Worm (Caenorhabditis elegans) whole organism, L4 larva: Measurements from ENCODE around the gene sdc-3.

ENCODE experiments used
- F37D6.2 ChIP-seq: sonication (generic microtip); optimal IDR thresholded peaks from 2 replicates; lab custom pipeline; 2016; ENCODE audit warnings: mild to moderate bottlenecking, missing genetic modification characterization, missing compliant biosample characterization
- F49E8.2 ChIP-seq: sonication (generic microtip); optimal IDR thresholded peaks from 2 replicates; lab custom pipeline; 2016; ENCODE audit warnings: missing compliant biosample characterization, mild to moderate bottlenecking, missing genetic modification characterization, borderline replicate concordance
- T20F7.1 ChIP-seq: fragments of 200-800 bp; sonication (Bioruptor generic); optimal IDR thresholded peaks from 2 replicates; lab custom pipeline; 2018; ENCODE audit warnings: mild to moderate bottlenecking, missing genetic modification characterization, missing compliant biosample characterization
- Y48G9A.11 ChIP-seq: fragments of 200-800 bp; sonication (Bioruptor generic); IDR thresholded peaks from 2 replicates; pipeline ENCODE4 v1.3.6; 2022; ENCODE audit warnings: missing genetic modification reagents, missing genetic modification characterization, missing compliant biosample characterization
- Y5F2A.4 ChIP-seq: fragments of 200-800 bp; sonication (Bioruptor generic); optimal IDR thresholded peaks from 2 replicates; lab custom pipeline; 2018; ENCODE audit warnings: mild to moderate bottlenecking, missing genetic modification characterization, missing compliant biosample characterization
- ZK546.5 ChIP-seq, 2 experiments: sonication (generic microtip); optimal IDR thresholded peaks; 2 replicates each; lab custom pipeline; 2017; ENCODE audit warnings: missing biosample characterization in 2 of 2, missing genetic modification characterization in 2 of 2
- aha-1 ChIP-seq: fragments of 150-350 bp; peaks from one replicate; lab custom pipeline; 2014; ENCODE audit warnings: missing biosample characterization, missing genetic modification characterization
- ama-1 ChIP-seq: fragments of 150-350 bp; optimal IDR thresholded peaks from 2 replicates; lab custom pipeline; 2014; ENCODE audit warnings: inconsistent platforms, mixed read lengths
- ceh-28 ChIP-seq: fragments of 150-350 bp; optimal IDR thresholded peaks from 2 replicates; lab custom pipeline; 2014; ENCODE audit warnings: missing biosample characterization, missing genetic modification reagents, missing genetic modification characterization
- ceh-82 ChIP-seq: sonication (generic microtip); optimal IDR thresholded peaks from 2 replicates; lab custom pipeline; 2017; ENCODE audit warnings: missing biosample characterization, missing genetic modification characterization
- daf-16 ChIP-seq, 3 experiments: sonication (generic microtip); optimal IDR thresholded peaks; 2 replicates each; lab custom pipeline; 2016 to 2017; ENCODE audit warnings: missing genetic modification characterization in 3 of 3, missing genetic modification reagents in 3 of 3, mild to moderate bottlenecking in 2 of 3, missing compliant biosample characterization in 2 of 3, missing biosample characterization in 1 of 3, moderate library complexity in 1 of 3
- daf-8 ChIP-seq: fragments of 200-800 bp; sonication (Bioruptor generic); IDR thresholded peaks from 2 replicates; pipeline ENCODE4 v1.3.6; 2022; ENCODE audit warnings: missing genetic modification characterization, missing compliant biosample characterization
- dmd-6 ChIP-seq: fragments of 200-800 bp; sonication (Bioruptor generic); IDR thresholded peaks from 2 replicates; pipeline ENCODE4 v1.3.6; 2022; ENCODE audit warnings: missing genetic modification reagents, missing genetic modification characterization, missing compliant biosample characterization
- dmd-8 ChIP-seq: fragments of 200-800 bp; sonication (Bioruptor generic); IDR thresholded peaks from 2 replicates; pipeline ENCODE4 v1.3.6; 2022; ENCODE audit warnings: missing genetic modification characterization, missing compliant biosample characterization
- dve-1 ChIP-seq: sonication (generic microtip); optimal IDR thresholded peaks from 2 replicates; lab custom pipeline; 2017; ENCODE audit warnings: antibody characterized with exemption, mild to moderate bottlenecking, missing genetic modification characterization, missing compliant biosample characterization; ENCODE audit not compliant: insufficient read depth
- fkh-10 ChIP-seq: fragments of 150-350 bp; optimal IDR thresholded peaks from 2 replicates; lab custom pipeline; 2014; ENCODE audit warnings: missing biosample characterization, missing genetic modification reagents, missing genetic modification characterization
- fos-1 ChIP-seq: fragments of 150-350 bp; optimal IDR thresholded peaks from 2 replicates; lab custom pipeline; 2014; ENCODE audit warnings: missing biosample characterization, missing genetic modification characterization
- hlh-11 ChIP-seq: fragments of 200-800 bp; sonication (Bioruptor generic); optimal IDR thresholded peaks from 2 replicates; lab custom pipeline; 2018; ENCODE audit warnings: mild to moderate bottlenecking, missing genetic modification characterization, missing compliant biosample characterization
- lin-13 ChIP-seq: fragments of 150-350 bp; optimal IDR thresholded peaks from 2 replicates; lab custom pipeline; 2014; ENCODE audit warnings: missing biosample characterization, missing genetic modification reagents, missing genetic modification characterization
- lin-29 ChIP-seq: fragments of 200-800 bp; sonication (Bioruptor generic); IDR thresholded peaks from 2 replicates; pipeline ENCODE4 v1.3.6; 2022; ENCODE audit warnings: missing genetic modification reagents, missing genetic modification characterization, missing compliant biosample characterization
- lin-38 ChIP-seq: fragments of 200-800 bp; sonication (Bioruptor generic); IDR thresholded peaks from 2 replicates; pipeline ENCODE4 v1.3.6; 2022; ENCODE audit warnings: missing genetic modification reagents, missing genetic modification characterization, missing compliant biosample characterization
- lin-39 ChIP-seq: fragments of 150-350 bp; optimal IDR thresholded peaks from 2 replicates; lab custom pipeline; 2014; ENCODE audit warnings: missing biosample characterization, missing genetic modification reagents, missing genetic modification characterization
- mdl-1 ChIP-seq, 2 experiments: fragments of 150-350 bp in 1 of 2; sonication (generic microtip) in 1 of 2; optimal IDR thresholded peaks; 2 replicates each; lab custom pipeline; 2014 to 2017; ENCODE audit warnings: missing biosample characterization in 2 of 2, missing genetic modification characterization in 2 of 2
- mes-2 ChIP-seq: sonication (generic microtip); optimal IDR thresholded peaks from 2 replicates; lab custom pipeline; 2016; ENCODE audit warnings: missing genotype, mild to moderate bottlenecking, missing genetic modification characterization, missing compliant biosample characterization; ENCODE audit not compliant: poor library complexity, severe bottlenecking
- mxl-3 ChIP-seq: fragments of 200-800 bp; sonication (Bioruptor generic); optimal IDR thresholded peaks from 2 replicates; lab custom pipeline; 2018; ENCODE audit warnings: mild to moderate bottlenecking, missing genetic modification characterization, missing compliant biosample characterization
- nhr-10 ChIP-seq: fragments of 150-350 bp; optimal IDR thresholded peaks from 2 replicates; lab custom pipeline; 2014; ENCODE audit warnings: missing biosample characterization, missing genetic modification characterization
- nhr-102 ChIP-seq: sonication (generic microtip); optimal IDR thresholded peaks from 2 replicates; lab custom pipeline; 2016; ENCODE audit warnings: mild to moderate bottlenecking, missing genetic modification characterization, moderate library complexity, missing compliant biosample characterization
- nhr-11 ChIP-seq: fragments of 150-350 bp; optimal IDR thresholded peaks from 2 replicates; lab custom pipeline; 2014; ENCODE audit warnings: missing biosample characterization, missing genetic modification characterization
- nhr-28 ChIP-seq: fragments of 150-350 bp; optimal IDR thresholded peaks from 2 replicates; lab custom pipeline; 2014; ENCODE audit warnings: missing biosample characterization, missing genetic modification characterization
- nhr-76 ChIP-seq: fragments of 150-350 bp; optimal IDR thresholded peaks from 2 replicates; lab custom pipeline; 2014; ENCODE audit warnings: missing biosample characterization, missing genetic modification characterization
- pha-4 ChIP-seq, 2 experiments: fragments of 150-350 bp in 1 of 2; fragments of 200-800 bp in 1 of 2; sonication (Bioruptor generic) in 1 of 2; IDR thresholded peaks in 1 of 2; optimal IDR thresholded peaks in 1 of 2; 2 replicates each; pipeline versions ENCODE4 v1.3.6 to Lab custom; 2014 to 2022; ENCODE audit warnings: missing genetic modification characterization in 2 of 2, missing genetic modification reagents in 2 of 2, missing biosample characterization in 1 of 2, missing compliant biosample characterization in 1 of 2
- set-16 ChIP-seq: fragments of 200-800 bp; sonication (Bioruptor generic); IDR thresholded peaks from 2 replicates; pipeline ENCODE4 v1.3.6; 2022; ENCODE audit warnings: missing genetic modification reagents, missing genetic modification characterization, missing compliant biosample characterization
- snpc-4 ChIP-seq: fragments of 150-350 bp; optimal IDR thresholded peaks from 2 replicates; lab custom pipeline; 2014; ENCODE audit warnings: missing biosample characterization, missing genetic modification characterization
- spr-3 ChIP-seq: fragments of 200-800 bp; sonication (Bioruptor generic); optimal IDR thresholded peaks from 2 replicates; lab custom pipeline; 2018; ENCODE audit warnings: mild to moderate bottlenecking, missing genetic modification characterization, missing compliant biosample characterization
- tag-97 ChIP-seq: fragments of 200-800 bp; sonication (Bioruptor generic); IDR thresholded peaks from 2 replicates; pipeline ENCODE4 v1.3.6; 2022; ENCODE audit warnings: missing genetic modification characterization, missing compliant biosample characterization
- unc-130 ChIP-seq: sonication (generic microtip); optimal IDR thresholded peaks from 2 replicates; lab custom pipeline; 2016; ENCODE audit warnings: missing genetic modification reagents, missing genetic modification characterization, missing compliant biosample characterization
- vab-7 ChIP-seq: fragments of 200-800 bp; sonication (Bioruptor generic); IDR thresholded peaks from 2 replicates; pipeline ENCODE4 v1.3.6; 2022; ENCODE audit warnings: missing genetic modification reagents, missing genetic modification characterization, missing compliant biosample characterization
- zag-1 ChIP-seq: fragments of 150-350 bp; optimal IDR thresholded peaks from 2 replicates; lab custom pipeline; 2014; ENCODE audit warnings: missing biosample characterization, missing genetic modification characterization
- zfp-3 ChIP-seq: fragments of 200-800 bp; sonication (Bioruptor generic); conservative IDR thresholded peaks from 2 replicates; pipeline ENCODE4 v1.3.6; 2022; ENCODE audit warnings: missing genetic modification reagents, missing genetic modification characterization, missing compliant biosample characterization
- zip-11 ChIP-seq: fragments of 200-800 bp; sonication (Bioruptor generic); IDR thresholded peaks from 2 replicates; pipeline ENCODE4 v1.3.6; 2022; ENCODE audit warnings: missing genetic modification characterization, missing compliant biosample characterization
- zip-2 ChIP-seq: fragments of 150-350 bp; optimal IDR thresholded peaks from 2 replicates; lab custom pipeline; 2014; ENCODE audit warnings: missing biosample characterization, missing genetic modification characterization

Gene sdc-3

DNA sequence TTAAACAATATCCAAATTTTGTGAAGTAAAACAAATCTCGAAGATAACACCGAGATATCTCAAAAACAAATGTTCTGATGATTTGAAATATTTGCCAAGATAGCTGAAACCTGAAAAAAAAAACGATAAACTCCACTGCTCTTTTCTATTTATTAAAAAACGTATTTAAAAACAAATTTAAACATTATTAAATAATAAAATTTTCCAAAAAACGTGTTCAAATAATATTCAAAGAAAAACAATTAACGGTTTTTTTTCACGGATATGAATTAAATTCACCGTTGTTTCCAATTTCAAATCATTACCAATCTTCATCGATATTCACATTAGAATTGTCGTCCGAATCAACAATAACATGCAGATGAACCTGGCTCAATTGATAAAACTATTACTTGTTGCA lies 51.8 kb downstream of the sdc-3 start, which contains the start of gene irld-14:
irld-14 (plus strand) TSS at position 301 of the 400 bp plus-strand sequence.
- TF ChIP-seq Y5F2A.4 (GFP tag; lab: Kevin White, UChicago) (no peak), snpc-4 (tag; lab: Kevin White, UChicago) (no peak), F49E8.2 (tag; lab: Kevin White, UChicago) (no peak), zip-2 (tag; lab: Kevin White, UChicago) (no peak), Y48G9A.11 (GFP tag; lab: Robert Waterston, UW) (no peak), pha-4 (GFP tag; IDR thresholded peaks at IDR 0.05; lab: Robert Waterston, UW) (no peak), pha-4 (tag; optimal IDR thresholded peaks at IDR 0.05; lab: Kevin White, UChicago) (no peak), dmd-6 (GFP tag; lab: Robert Waterston, UW) (no peak), hlh-11 (no peak), daf-8 (GFP tag; lab: Robert Waterston, UW) (no peak), dmd-8 (no peak)
- TF ChIP-seq, all 104 proteins: peak for 0

DNA sequence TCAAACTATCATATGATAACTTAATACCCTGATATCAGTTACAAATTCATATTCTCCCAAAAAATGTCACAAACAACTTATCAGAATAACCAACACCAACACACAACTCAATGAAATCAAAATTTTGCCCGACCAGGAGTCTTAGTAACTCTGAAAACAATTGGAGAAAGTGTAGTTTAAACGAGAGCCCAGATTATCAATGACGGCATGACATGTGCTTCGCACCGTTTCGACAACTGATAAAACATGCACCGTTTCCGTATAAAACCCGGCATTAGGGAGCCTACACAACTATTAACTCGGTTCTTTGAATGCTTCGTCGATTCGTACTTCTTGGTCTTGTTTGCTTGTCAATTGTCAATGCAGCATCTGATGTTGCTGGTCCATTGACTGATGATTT lies 54.4 kb downstream of the sdc-3 start, which contains the start of gene fil-1:
fil-1 (plus strand) TSS at position 219 of the 400 bp plus-strand sequence.
- TF ChIP-seq mxl-3 = peak; percentile 52
- TF ChIP-seq dmd-6 (GFP tag; lab: Robert Waterston, UW) = peak; percentile 65
- no peak for TF ChIP-seq nhr-76
- no peak for TF ChIP-seq fos-1 (tag; lab: Kevin White, UChicago)
- TF ChIP-seq zip-11 (GFP tag; lab: Robert Waterston, UW) = no peak
- no peak for TF ChIP-seq ZK546.5 (tag; optimal IDR thresholded peaks at IDR 0.05; lab: Kevin White, UChicago)
- no peak for TF ChIP-seq dmd-8
- TF ChIP-seq set-16 (GFP tag; lab: Robert Waterston, UW) = no peak
- peak; percentile 34 for TF ChIP-seq hlh-11
- no peak for TF ChIP-seq lin-29 (GFP tag; lab: Robert Waterston, UW)
- no peak for TF ChIP-seq spr-3 (GFP tag; lab: Kevin White, UChicago)
- TF ChIP-seq nhr-28 (tag; lab: Kevin White, UChicago) = peak; percentile 59
- no peak for TF ChIP-seq daf-16 (GFP tag; optimal IDR thresholded peaks at IDR 0.05; lab: Kevin White, UChicago)
- TF ChIP-seq daf-16 (tag; optimal IDR thresholded peaks at IDR 0.05; lab: Kevin White, UChicago) = peak; percentile 88
- TF ChIP-seq dve-1 (tag; lab: Kevin White, UChicago) = peak; percentile 26

DNA sequence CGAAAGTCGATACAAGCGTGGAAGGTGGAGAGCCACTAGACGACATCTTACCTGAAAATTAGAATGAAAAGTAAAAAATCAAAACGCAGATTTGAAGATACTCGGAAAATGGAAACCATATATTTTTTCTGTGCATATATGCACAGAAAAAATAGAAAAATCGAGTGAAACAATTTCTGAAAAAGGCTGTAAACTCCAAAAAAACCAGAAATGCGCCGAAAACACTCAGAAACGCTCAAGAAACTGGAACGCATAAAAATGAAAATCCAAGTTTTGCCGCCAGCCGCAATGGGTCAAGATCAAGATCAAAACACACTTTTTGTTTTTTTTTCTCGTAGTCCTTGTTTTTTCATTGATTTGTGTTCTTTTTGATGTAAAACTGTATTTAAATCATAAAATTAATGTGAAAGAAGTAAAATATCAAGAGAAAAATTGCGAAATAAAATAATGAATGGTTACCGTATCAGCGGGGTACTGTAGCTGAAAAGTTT lies 55.3 kb downstream of the sdc-3 start, which contains the start of gene T01C3.3:
T01C3.3 (minus strand) TSS at position 51 of the 491 bp plus-strand sequence.
- TF ChIP-seq Y48G9A.11 (GFP tag; lab: Robert Waterston, UW) = peak; percentile 81
- peak; percentile 63 for TF ChIP-seq lin-38 (GFP tag; lab: Robert Waterston, UW)
- peak; percentile 59 for TF ChIP-seq unc-130 (GFP tag; lab: Kevin White, UChicago)
- TF ChIP-seq ceh-82 (tag; lab: Kevin White, UChicago) = no peak

DNA sequence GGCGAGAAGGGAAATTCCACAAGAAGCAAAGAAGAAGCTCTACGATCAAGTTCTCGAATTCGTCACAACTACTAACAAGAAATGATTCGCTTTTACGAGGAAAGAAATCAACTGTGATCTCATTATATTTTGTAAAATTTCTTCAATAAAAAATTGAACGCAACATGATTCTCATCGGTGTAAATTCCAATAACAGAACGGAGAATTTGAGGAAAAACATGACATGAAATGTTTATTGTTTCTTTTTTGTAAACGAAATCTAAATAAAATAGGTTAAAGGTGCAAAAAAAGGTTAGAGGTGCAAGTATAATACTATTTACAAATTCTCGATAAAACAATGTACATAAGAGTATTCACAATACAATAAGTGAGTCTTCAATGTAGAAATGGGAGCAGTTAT lies 56.5 kb downstream of the sdc-3 start:
- TF ChIP-seq aha-1 (tag; lab: Kevin White, UChicago) (peak; percentile 75), nhr-102 (no peak), unc-130 (GFP tag; lab: Kevin White, UChicago) (peak; percentile 1), zfp-3 (GFP tag; lab: Robert Waterston, UW) (no peak), Y48G9A.11 (GFP tag; lab: Robert Waterston, UW) (peak; percentile 46; the same call in 1 of the 2 replicates), ceh-28 (no peak), F49E8.2 (tag; lab: Kevin White, UChicago) (peak; percentile 16)

DNA sequence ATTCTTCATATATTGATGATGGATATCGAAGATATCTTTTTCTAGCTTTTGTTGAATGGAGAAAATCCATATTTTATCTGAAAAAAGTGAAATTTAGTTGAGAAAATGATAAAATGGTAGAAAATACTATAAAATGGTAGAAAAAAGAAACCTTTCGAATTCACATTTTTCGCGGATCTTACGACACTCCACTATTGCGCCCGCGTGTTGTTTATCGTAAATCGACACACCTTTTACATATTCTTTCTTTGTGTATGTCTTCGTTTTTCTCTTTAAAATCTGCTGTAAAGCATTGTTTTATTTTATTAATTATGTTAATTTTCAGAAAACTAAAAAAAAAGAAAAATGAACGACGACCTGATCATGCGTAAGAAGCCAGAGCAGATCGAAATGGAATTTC lies 57.2 kb downstream of the sdc-3 start, which contains the start of the genes cdt-2 and T01C3.2:
cdt-2 (minus strand) TSS at position 284 of the 400 bp plus-strand sequence.
T01C3.2 (plus strand) TSS at position 326 of the 400 bp plus-strand sequence.
- TF ChIP-seq aha-1 (tag; lab: Kevin White, UChicago) (no peak), ama-1 (no peak), Y48G9A.11 (GFP tag; lab: Robert Waterston, UW) (peak; percentile 93), tag-97 (GFP tag; lab: Robert Waterston, UW) (no peak), zag-1 (tag; lab: Kevin White, UChicago) (no peak), mes-2 (peak; percentile 51), nhr-11 (tag; lab: Kevin White, UChicago) (no peak), T20F7.1 (GFP tag; lab: Kevin White, UChicago) (peak; percentile 95), fkh-10 (GFP tag; lab: Kevin White, UChicago) (no peak), F37D6.2 (no peak), lin-39 (tag; lab: Kevin White, UChicago) (no peak), nhr-10 (no peak), unc-130 (GFP tag; lab: Kevin White, UChicago) (no peak), mdl-1 (tag; optimal IDR thresholded peaks at IDR 0.05; lab: Kevin White, UChicago) (no peak), nhr-76 (no peak), dmd-8 (no peak), lin-13 (GFP tag; lab: Kevin White, UChicago) (no peak), zip-11 (GFP tag; lab: Robert Waterston, UW) (no peak), vab-7 (no peak)
